Worm (Caenorhabditis elegans) whole organism, midembryonic: ENCODE results near the gene C12D8.21.

Experiments
- T22C8.4 ChIP-seq: fragments of 200-800 bp; sonication (Bioruptor generic); IDR thresholded peaks from 2 replicates; pipeline ENCODE4 v1.3.6; 2022; ENCODE audit warnings: missing genetic modification characterization, missing compliant biosample characterization
- cog-1 ChIP-seq: sonication (generic microtip); optimal IDR thresholded peaks from 2 replicates; lab custom pipeline; 2016; ENCODE audit warnings: missing genetic modification characterization, missing compliant biosample characterization
- flt-1 ChIP-seq: fragments of 200-800 bp; sonication (Bioruptor generic); IDR thresholded peaks from 2 replicates; pipeline ENCODE4 v1.3.6; 2022; ENCODE audit warnings: missing genetic modification characterization, missing compliant biosample characterization
- klf-2 ChIP-seq: fragments of 200-800 bp; sonication (Bioruptor generic); conservative IDR thresholded peaks from 2 replicates; pipeline ENCODE4 v1.3.6; 2022; ENCODE audit warnings: missing genetic modification reagents, missing genetic modification characterization, missing compliant biosample characterization
- med-1 ChIP-seq: sonication (generic microtip); optimal IDR thresholded peaks from 2 replicates; lab custom pipeline; 2017; ENCODE audit warnings: missing genetic modification characterization, mild to moderate bottlenecking, missing compliant biosample characterization, antibody characterized with exemption, missing genetic modification reagents; ENCODE audit not compliant: insufficient read depth
- ref-1 ChIP-seq: fragments of 200-800 bp; sonication (Bioruptor generic); conservative IDR thresholded peaks from 2 replicates; pipeline ENCODE4 v1.3.6; 2022; ENCODE audit warnings: missing genetic modification reagents, missing genetic modification characterization, missing compliant biosample characterization
- tab-1 ChIP-seq: fragments of 200-800 bp; sonication (Bioruptor generic); IDR thresholded peaks from 2 replicates; pipeline ENCODE4 v1.3.6; 2022; ENCODE audit warnings: missing genetic modification characterization, missing compliant biosample characterization
- ztf-23 ChIP-seq: fragments of 200-800 bp; sonication (Bioruptor generic); IDR thresholded peaks from 2 replicates; pipeline ENCODE4 v1.3.6; 2022; ENCODE audit warnings: missing genetic modification reagents, missing genetic modification characterization, missing compliant biosample characterization
- ztf-29 ChIP-seq: fragments of 200-800 bp; sonication (Bioruptor generic); IDR thresholded peaks from 2 replicates; pipeline ENCODE4 v1.3.6; 2022; ENCODE audit warnings: missing genetic modification reagents, missing genetic modification characterization, missing compliant biosample characterization

Gene C12D8.21

DNA sequence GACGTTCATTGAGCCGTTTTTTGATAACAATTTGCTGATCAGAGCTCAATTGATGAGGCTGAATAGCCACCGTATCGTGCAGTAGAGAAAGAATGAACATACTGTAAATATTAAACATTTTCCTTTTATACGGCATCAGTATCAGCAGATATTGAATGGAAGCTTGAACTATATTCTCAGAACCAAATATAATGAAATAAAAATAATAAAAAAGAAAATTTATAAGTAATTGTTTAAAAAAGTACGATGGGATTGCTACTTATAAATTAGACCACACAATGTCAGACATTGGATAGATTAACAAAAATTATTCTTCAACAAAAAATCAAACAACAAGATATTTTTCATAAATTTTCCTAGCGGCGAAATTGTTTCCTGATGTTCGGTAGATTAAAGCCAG lies 34.5 kb downstream of the C12D8.21 start, which contains the start of gene rpc-25:
Gene rpc-25 (minus strand): TSS at position 101 of the 400 bp plus-strand sequence.
- TF ChIP-seq flt-1 (GFP tag; lab: Robert Waterston, UW) = no peak
- no peak for TF ChIP-seq T22C8.4 (GFP tag; lab: Robert Waterston, UW)
- no peak for TF ChIP-seq klf-2 (GFP tag; lab: Robert Waterston, UW)
- TF ChIP-seq tab-1 (GFP tag; lab: Robert Waterston, UW) = no peak
- TF ChIP-seq ztf-23 (GFP tag; lab: Robert Waterston, UW) = no peak
- TF ChIP-seq cog-1 (tag; lab: Kevin White, UChicago) = no peak
- no peak for TF ChIP-seq ztf-29 (GFP tag; lab: Robert Waterston, UW)
- no peak for TF ChIP-seq med-1 (GFP tag; lab: Kevin White, UChicago)
- TF ChIP-seq ref-1 = no peak

DNA sequence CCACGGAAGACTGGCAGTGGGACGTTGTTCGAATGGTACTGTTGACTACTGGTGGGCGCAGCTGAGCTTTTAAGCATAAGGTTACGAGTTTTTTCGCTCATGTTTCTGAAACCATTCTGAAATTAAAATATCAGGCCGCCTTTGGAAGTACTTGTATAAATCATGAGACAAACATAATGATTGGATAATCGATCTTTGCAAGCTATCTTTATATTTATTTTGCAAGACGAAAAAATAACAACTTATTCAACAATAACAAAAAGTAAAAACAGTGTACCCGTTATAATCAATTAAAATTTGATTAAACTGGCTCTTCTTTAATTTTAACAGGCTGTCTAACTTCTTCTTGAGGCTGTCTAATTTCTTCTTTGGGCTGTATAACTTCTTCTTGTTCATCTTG lies 35.5 kb downstream of the C12D8.21 start, which contains the start of gene ZK856.16:
Gene ZK856.16 (minus strand): TSS at position 101 of the 400 bp plus-strand sequence.
- TF ChIP-seq ztf-29 (GFP tag; lab: Robert Waterston, UW) (no peak), med-1 (GFP tag; lab: Kevin White, UChicago) (no peak), klf-2 (GFP tag; lab: Robert Waterston, UW) (no peak), cog-1 (tag; lab: Kevin White, UChicago) (no peak), tab-1 (GFP tag; lab: Robert Waterston, UW) (no peak), ref-1 (no peak), flt-1 (GFP tag; lab: Robert Waterston, UW) (no peak), ztf-23 (GFP tag; lab: Robert Waterston, UW) (no peak), T22C8.4 (GFP tag; lab: Robert Waterston, UW) (no peak)

DNA sequence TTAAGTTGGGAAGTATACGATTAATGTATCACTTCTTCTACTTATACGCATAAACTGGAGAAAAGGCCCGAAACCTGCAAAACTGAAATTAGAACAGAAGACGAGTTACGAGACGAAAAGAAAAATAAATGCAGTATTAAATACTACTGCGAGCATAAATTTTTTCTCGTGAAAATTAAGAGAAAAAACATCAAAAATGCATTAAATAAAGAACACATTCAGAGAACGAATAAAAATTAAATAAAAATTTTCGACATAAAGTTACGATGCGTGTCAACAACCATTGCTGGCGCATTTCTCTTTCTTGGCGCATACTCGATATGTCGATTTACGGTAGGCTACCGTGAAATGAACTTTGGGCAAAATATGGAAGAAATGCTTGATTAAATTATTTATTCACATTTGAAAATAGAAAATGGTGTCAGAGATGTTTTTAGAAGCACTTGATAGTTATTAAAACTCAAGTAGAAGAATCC lies 36.1 kb downstream of the C12D8.21 start, which contains the start of the genes ZK856.19 and ZK856.11:
Gene ZK856.19 (minus strand): TSS at position 51 of the 476 bp plus-strand sequence.
Gene ZK856.11 (minus strand): TSS at position 76 of the 476 bp plus-strand sequence.
- TF ChIP-seq flt-1 (GFP tag; lab: Robert Waterston, UW) (no peak), ref-1 (no peak), cog-1 (tag; lab: Kevin White, UChicago) (no peak)

DNA sequence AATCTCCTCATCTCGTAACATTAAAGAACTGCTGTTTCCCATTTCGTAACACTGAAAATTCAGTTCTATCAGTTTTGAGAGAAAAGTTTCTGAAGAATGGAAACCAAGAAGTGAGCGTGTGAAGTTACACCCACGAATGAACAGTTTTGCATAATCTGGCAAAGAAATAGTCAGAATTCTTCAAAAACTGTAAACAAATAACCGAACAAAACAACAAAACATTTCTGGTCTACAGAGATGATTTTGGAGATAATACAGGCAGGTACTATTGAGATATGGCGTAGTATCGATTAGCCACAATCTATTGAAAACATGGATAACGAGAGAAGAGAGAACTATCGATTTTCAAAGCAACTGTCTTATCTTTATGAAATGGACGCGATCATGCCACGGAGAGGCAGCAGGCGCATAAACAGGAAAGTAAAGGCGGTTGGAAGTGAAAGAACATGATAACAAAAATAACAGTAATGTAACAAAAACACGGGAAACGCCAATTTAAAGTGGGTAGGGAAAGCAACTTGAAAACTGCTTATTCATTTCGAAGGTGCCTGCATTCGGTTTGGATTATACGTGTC lies 37.5 kb downstream of the C12D8.21 start, which contains the start of gene chpf-1:
Gene chpf-1 (minus strand): TSS at position 51 of the 575 bp plus-strand sequence.
- TF ChIP-seq ztf-29 (GFP tag; lab: Robert Waterston, UW) = no peak
- TF ChIP-seq cog-1 (tag; lab: Kevin White, UChicago) = no peak
- TF ChIP-seq ref-1 = no peak
- TF ChIP-seq ztf-23 (GFP tag; lab: Robert Waterston, UW) = no peak
- TF ChIP-seq med-1 (GFP tag; lab: Kevin White, UChicago) = no peak
- no peak; the same call in 1 of the 2 replicates for TF ChIP-seq T22C8.4 (GFP tag; lab: Robert Waterston, UW)
- no peak for TF ChIP-seq klf-2 (GFP tag; lab: Robert Waterston, UW)
- no peak for TF ChIP-seq tab-1 (GFP tag; lab: Robert Waterston, UW)

DNA sequence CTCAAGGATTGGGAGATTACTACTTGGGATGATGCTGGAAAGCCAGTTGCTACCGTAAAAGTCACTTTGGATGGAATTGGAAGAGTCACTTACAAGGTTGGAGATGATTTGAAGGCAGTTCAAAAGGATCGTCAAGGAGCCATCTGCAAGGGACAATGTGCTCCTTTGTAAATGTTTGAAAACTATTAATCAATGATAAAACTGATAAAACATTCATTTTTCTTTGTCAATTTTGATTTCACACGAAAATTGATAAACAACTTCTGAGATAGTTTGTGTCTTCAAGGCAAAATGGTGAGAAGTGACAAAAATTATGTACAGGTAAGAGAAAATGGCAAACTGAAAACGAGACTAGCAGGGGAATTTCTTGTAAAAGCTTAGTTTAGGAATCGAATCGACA lies 38.6 kb downstream of the C12D8.21 start:
- TF ChIP-seq med-1 (GFP tag; lab: Kevin White, UChicago) (no peak), ztf-29 (GFP tag; lab: Robert Waterston, UW) (no peak), cog-1 (tag; lab: Kevin White, UChicago) (no peak), flt-1 (GFP tag; lab: Robert Waterston, UW) (no peak), T22C8.4 (GFP tag; lab: Robert Waterston, UW) (no peak), ref-1 (no peak), tab-1 (GFP tag; lab: Robert Waterston, UW) (no peak), klf-2 (GFP tag; lab: Robert Waterston, UW) (no peak), ztf-23 (GFP tag; lab: Robert Waterston, UW) (no peak)

DNA sequence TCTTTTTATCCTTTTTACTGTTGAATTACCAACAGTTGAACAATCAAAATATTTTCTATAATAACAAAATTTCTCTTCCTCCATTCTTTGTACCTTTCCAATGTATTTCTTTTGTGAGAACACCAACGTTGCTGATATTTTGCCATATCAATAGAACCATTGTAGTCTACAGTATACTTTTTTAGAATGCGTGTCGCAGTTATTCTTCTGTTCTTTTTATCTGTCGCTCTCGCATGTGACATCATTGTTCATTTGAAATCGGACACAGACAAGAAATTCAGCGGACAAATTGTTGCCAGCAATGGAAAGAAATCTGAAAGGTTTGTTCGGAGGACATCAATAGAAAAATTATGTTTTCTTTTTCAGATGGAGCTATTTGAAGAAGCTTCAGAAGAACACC lies 39.1 kb downstream of the C12D8.21 start, which contains the start of gene ZK856.7:
Gene ZK856.7 (plus strand): TSS at position 186 of the 400 bp plus-strand sequence.
- TF ChIP-seq med-1 (GFP tag; lab: Kevin White, UChicago) = no peak
- TF ChIP-seq klf-2 (GFP tag; lab: Robert Waterston, UW) = no peak
- TF ChIP-seq cog-1 (tag; lab: Kevin White, UChicago) = no peak
- TF ChIP-seq ref-1 = no peak
- TF ChIP-seq ztf-29 (GFP tag; lab: Robert Waterston, UW) = no peak
- no peak for TF ChIP-seq tab-1 (GFP tag; lab: Robert Waterston, UW)
- TF ChIP-seq flt-1 (GFP tag; lab: Robert Waterston, UW) = no peak
- TF ChIP-seq ztf-23 (GFP tag; lab: Robert Waterston, UW) = no peak
- TF ChIP-seq T22C8.4 (GFP tag; lab: Robert Waterston, UW) = no peak

DNA sequence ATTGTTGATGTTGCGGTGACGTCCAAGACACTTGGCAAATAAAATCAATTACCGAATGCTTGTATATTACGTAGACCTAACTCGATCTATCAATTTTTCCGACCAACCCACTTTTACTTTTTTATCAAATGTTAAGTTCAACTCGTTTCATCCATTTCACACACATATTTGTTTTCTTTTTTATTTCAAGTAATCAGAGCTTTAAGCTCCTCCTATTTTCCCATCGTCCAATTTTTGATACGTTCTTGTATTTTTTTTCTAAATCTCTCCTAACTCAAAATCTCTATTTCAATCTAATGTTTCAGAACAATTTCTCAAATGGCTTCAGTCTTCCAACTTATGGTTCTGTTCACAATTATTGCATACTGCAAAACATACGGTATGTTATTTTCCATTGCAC lies 42.6 kb downstream of the C12D8.21 start, which contains the start of gene ZK856.6:
Gene ZK856.6 (plus strand): TSS at position 301 of the 400 bp plus-strand sequence.
- no peak for TF ChIP-seq ztf-29 (GFP tag; lab: Robert Waterston, UW)
- TF ChIP-seq cog-1 (tag; lab: Kevin White, UChicago) = no peak
- no peak for TF ChIP-seq T22C8.4 (GFP tag; lab: Robert Waterston, UW)
- no peak for TF ChIP-seq med-1 (GFP tag; lab: Kevin White, UChicago)
- TF ChIP-seq ztf-23 (GFP tag; lab: Robert Waterston, UW) = no peak

DNA sequence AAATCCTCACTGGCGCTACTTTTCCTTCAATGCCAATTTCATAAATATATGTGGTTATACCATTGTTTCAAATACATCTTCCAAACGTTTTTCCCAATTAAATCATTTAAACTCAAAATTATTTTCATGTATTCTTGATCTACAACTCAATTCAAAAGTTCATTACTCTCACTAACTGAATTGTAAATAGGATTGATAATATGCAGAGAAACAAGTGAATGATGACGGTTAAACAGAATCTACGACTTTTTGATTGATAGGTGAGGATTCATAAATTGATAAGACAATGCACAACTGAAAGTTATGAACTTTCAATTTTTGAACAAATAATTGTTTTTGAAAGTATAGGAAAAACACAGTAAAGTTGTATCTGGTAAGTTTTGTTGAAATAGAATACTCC lies 49.7 kb downstream of the C12D8.21 start:
- TF ChIP-seq cog-1 (tag; lab: Kevin White, UChicago) (no peak), T22C8.4 (GFP tag; lab: Robert Waterston, UW) (no peak), ztf-29 (GFP tag; lab: Robert Waterston, UW) (no peak), med-1 (GFP tag; lab: Kevin White, UChicago) (no peak), ztf-23 (GFP tag; lab: Robert Waterston, UW) (no peak), ref-1 (no peak), klf-2 (GFP tag; lab: Robert Waterston, UW) (no peak), tab-1 (GFP tag; lab: Robert Waterston, UW) (no peak), flt-1 (GFP tag; lab: Robert Waterston, UW) (no peak)
